Worm (Caenorhabditis elegans): Measurements from ENCODE around the gene ptr-19.

ptr-19 gene

ce11 chrIII:10742382-10742860 lies 39.2 kb upstream of the ptr-19 start, which contains the start of the genes tbb-1 and rib-2 (continued):
- no peak for TF ChIP-seq lir-3 (tag; optimal IDR thresholded peaks at IDR 0.05; ENCODE audit: poor library complexity)
- TF ChIP-seq rnt-1 (tag; optimal IDR thresholded peaks at IDR 0.05) = peak; percentile 54
- no peak for TF ChIP-seq zip-4 (GFP tag; optimal IDR thresholded peaks at IDR 0.05)
- no peak for TF ChIP-seq nhr-76 (tag; optimal IDR thresholded peaks at IDR 0.05)
- TF ChIP-seq ama-1 (optimal IDR thresholded peaks at IDR 0.05) = no peak
- TF ChIP-seq nhr-20 (tag; optimal IDR thresholded peaks at IDR 0.05) = peak; percentile 47
- peak; percentile 57 for TF ChIP-seq xbp-1 (tag; optimal IDR thresholded peaks at IDR 0.05)
- peak; percentile 90 to 94 for TF ChIP-seq lin-35 (GFP tag; optimal IDR thresholded peaks at IDR 0.05)
- peak; percentile 81 to 86 for TF ChIP-seq efl-1 (optimal IDR thresholded peaks at IDR 0.05)
- peak; percentile 84 to 98 for TF ChIP-seq efl-1 (GFP tag; optimal IDR thresholded peaks at IDR 0.05 in 1 of 2)
- no peak for TF ChIP-seq unc-30 (tag; optimal IDR thresholded peaks at IDR 0.05)
- peak; percentile 85 for TF ChIP-seq fos-1 (tag; optimal IDR thresholded peaks at IDR 0.05)
- TF ChIP-seq ces-1 (GFP tag; optimal IDR thresholded peaks at IDR 0.05) = no peak
- TF ChIP-seq sox-4 (tag; optimal IDR thresholded peaks at IDR 0.05) = no peak
- TF ChIP-seq lin-13 (GFP tag; optimal IDR thresholded peaks at IDR 0.05) = peak; percentile 52
- no peak for TF ChIP-seq unc-62 (GFP tag; optimal IDR thresholded peaks at IDR 0.05)
- TF ChIP-seq lin-39 (tag; optimal IDR thresholded peaks at IDR 0.05) = no peak
- no peak for TF ChIP-seq hlh-17 (GFP tag; optimal IDR thresholded peaks at IDR 0.05; ENCODE audit: borderline replicate concordance)
- peak; percentile 63 for TF ChIP-seq nhr-77 (tag; optimal IDR thresholded peaks at IDR 0.05)
- TF ChIP-seq nhr-71 (tag; optimal IDR thresholded peaks at IDR 0.05) = peak; percentile 73
- TF ChIP-seq nhr-12 (tag; optimal IDR thresholded peaks at IDR 0.05) = no peak
- no peak for TF ChIP-seq dsc-1 (tag; optimal IDR thresholded peaks at IDR 0.05)
- no peak for TF ChIP-seq tlp-1 (tag; optimal IDR thresholded peaks at IDR 0.05)
- TF ChIP-seq fkh-4 (tag; optimal IDR thresholded peaks at IDR 0.05; ENCODE audit: borderline replicate concordance) = no peak
- TF ChIP-seq snpc-4 (tag; optimal IDR thresholded peaks at IDR 0.05) = peak; percentile 65
- peak; percentile 66 for TF ChIP-seq elt-2 (tag; optimal IDR thresholded peaks at IDR 0.05)
- peak; percentile 48 for TF ChIP-seq tbx-2 (tag; optimal IDR thresholded peaks at IDR 0.05)
- TF ChIP-seq isw-1 (GFP tag; IDR thresholded peaks at IDR 0.05) = no peak
- TF ChIP-seq elt-3 (tag; optimal IDR thresholded peaks at IDR 0.05) = peak in 2 of 6 experiments; percentile 44 to 62
- TF ChIP-seq nhr-84 (tag; optimal IDR thresholded peaks at IDR 0.05) = no peak
- TF ChIP-seq aly-2 (tag; optimal IDR thresholded peaks at IDR 0.05) = no peak
- TF ChIP-seq egl-13 (tag; optimal IDR thresholded peaks at IDR 0.05) = no peak
- TF ChIP-seq C04F5.9 (tag; optimal IDR thresholded peaks at IDR 0.05) = no peak
- no peak for TF ChIP-seq Y116A8C.19 (tag; optimal IDR thresholded peaks at IDR 0.05; ENCODE audit: borderline replicate concordance)
- no peak for TF ChIP-seq unc-98 (GFP tag; IDR thresholded peaks at IDR 0.05)
- TF ChIP-seq nhr-28 (tag; optimal IDR thresholded peaks at IDR 0.05) = no peak
- TF ChIP-seq ceh-8 (GFP tag; optimal IDR thresholded peaks at IDR 0.05) = no peak
- TF ChIP-seq mef-2 (tag; optimal IDR thresholded peaks at IDR 0.05) = no peak
- TF ChIP-seq F16B12.6 (tag; optimal IDR thresholded peaks at IDR 0.05) = peak; percentile 72
- no peak for TF ChIP-seq alr-1 (tag; optimal IDR thresholded peaks at IDR 0.05; ENCODE audit: borderline replicate concordance)
- TF ChIP-seq C34B4.2 (tag; optimal IDR thresholded peaks at IDR 0.05) = no peak
- TF ChIP-seq zag-1 (tag; optimal IDR thresholded peaks at IDR 0.05) = no peak
- no peak for TF ChIP-seq ets-5 (GFP tag; IDR thresholded peaks at IDR 0.05)
- peak; percentile 76 for TF ChIP-seq snu-23 (GFP tag; optimal IDR thresholded peaks at IDR 0.05)
- TF ChIP-seq lin-15B (tag; optimal IDR thresholded peaks at IDR 0.05) = peak; percentile 90
- no peak for TF ChIP-seq grh-1 (GFP tag; IDR thresholded peaks at IDR 0.05)
